Worm (Caenorhabditis elegans) whole organism, L4/young adult: ENCODE results near the gene hda-6.

Experiments
- dao-5 ChIP-seq: sonication (generic microtip); optimal IDR thresholded peaks from 2 replicates; lab custom pipeline; 2016; ENCODE audit warnings: missing genotype, missing genetic modification characterization, moderate library complexity, missing compliant biosample characterization
- him-1 ChIP-seq: sonication (generic microtip); optimal IDR thresholded peaks from 2 replicates; lab custom pipeline; 2016; ENCODE audit warnings: missing genotype, missing genetic modification reagents, missing genetic modification characterization, missing compliant biosample characterization

DNA sequence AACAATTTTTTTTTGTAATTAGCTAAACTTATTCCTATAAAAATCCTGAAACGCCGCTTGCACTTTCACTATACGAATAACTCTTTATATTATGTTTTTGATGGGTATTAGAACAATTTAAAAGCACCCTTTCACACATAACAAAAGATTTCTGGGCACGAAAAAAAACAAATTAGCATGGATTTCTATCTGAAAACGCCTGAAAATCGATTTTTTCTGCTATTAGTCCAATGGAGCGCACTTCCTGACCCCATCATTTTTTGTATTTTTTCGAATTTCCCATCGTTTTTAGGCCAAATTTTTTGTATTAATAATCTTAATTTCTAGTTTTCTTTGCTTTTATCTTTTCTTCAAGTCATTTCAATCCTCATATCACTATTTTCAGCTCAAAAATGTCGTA, 5.3 kb upstream of the hda-6 start, which contains the start of gene F41H10.3:
- no peak for TF ChIP-seq him-1 (tag; lab: Kevin White, UChicago)
- no peak for TF ChIP-seq dao-5
